Fruit fly (Drosophila melanogaster) whole organism, embryonic: Measurements from ENCODE around the gene AstC.

Source experiments
- Atf6 ChIP-seq: fragments of 200-800 bp; sonication (Bioruptor generic); IDR thresholded peaks from 2 replicates; pipeline ENCODE4 v1.3.6; 2022; ENCODE audit warnings: missing biosample characterization, missing genetic modification characterization
- B-H1 ChIP-seq: fragments of 200-800 bp; sonication (Bioruptor generic); IDR thresholded peaks from 3 replicates; pipeline ENCODE4 v1.3.6; 2022; ENCODE audit warnings: missing biosample characterization, missing genetic modification characterization
- CG10366 ChIP-seq: fragments of 200-800 bp; sonication (Bioruptor generic); IDR thresholded peaks from 2 replicates; pipeline ENCODE4 v1.3.6; 2022; ENCODE audit warnings: missing biosample characterization, missing genetic modification characterization
- CG10462 ChIP-seq: fragments of 200-800 bp; sonication (Bioruptor generic); optimal IDR thresholded peaks from 2 replicates; lab custom pipeline; 2016; ENCODE audit warnings: missing biosample characterization, missing genetic modification characterization
- CG11085 ChIP-seq: fragments of 200-800 bp; sonication (Bioruptor generic); IDR thresholded peaks from 2 replicates; pipeline ENCODE4 v1.3.6; 2022; ENCODE audit warnings: missing biosample characterization, missing genetic modification characterization
- CG11093 ChIP-seq: fragments of 200-800 bp; sonication (Bioruptor generic); IDR thresholded peaks from 3 replicates; pipeline ENCODE4 v1.3.6; 2022; ENCODE audit warnings: missing biosample characterization, missing genetic modification characterization
- CG11695 ChIP-seq: fragments of 200-800 bp; sonication (Bioruptor generic); IDR thresholded peaks from 3 replicates; pipeline ENCODE4 v1.3.6; 2022; ENCODE audit warnings: missing biosample characterization, missing genetic modification characterization
- CG12299 ChIP-seq: fragments of 200-800 bp; sonication (Bioruptor generic); optimal IDR thresholded peaks from 2 replicates; lab custom pipeline; 2018; ENCODE audit warnings: missing biosample characterization, mild to moderate bottlenecking, missing genetic modification characterization
- CG12769 ChIP-seq: fragments of 200-800 bp; sonication (Bioruptor generic); optimal IDR thresholded peaks from 2 replicates; lab custom pipeline; 2019; ENCODE audit warnings: missing biosample characterization, mild to moderate bottlenecking, missing genetic modification characterization, moderate library complexity
- CG13775 ChIP-seq: fragments of 200-800 bp; sonication (Bioruptor generic); optimal IDR thresholded peaks from 3 replicates; lab custom pipeline; 2017; ENCODE audit warnings: missing biosample characterization, mild to moderate bottlenecking, missing genetic modification characterization
- CG14014 ChIP-seq: fragments of 200-800 bp; sonication (Bioruptor generic); IDR thresholded peaks from 2 replicates; pipeline ENCODE4 v1.3.6; 2022; ENCODE audit warnings: missing biosample characterization, missing genetic modification characterization
- CG14710 ChIP-seq: fragments of 200-800 bp; sonication (Bioruptor generic); optimal IDR thresholded peaks from 3 replicates; lab custom pipeline; 2019; ENCODE audit warnings: missing biosample characterization, mild to moderate bottlenecking, missing genetic modification characterization, moderate library complexity
- CG2129 ChIP-seq: fragments of 200-800 bp; sonication (Bioruptor generic); IDR thresholded peaks from 2 replicates; pipeline ENCODE4 v1.3.6; 2022; ENCODE audit warnings: missing biosample characterization, missing genetic modification characterization; ENCODE audit not compliant: partially characterized antibody
- CG30020 ChIP-seq: fragments of 200-800 bp; optimal IDR thresholded peaks from 2 replicates; lab custom pipeline; 2019; ENCODE audit warnings: missing biosample characterization, mild to moderate bottlenecking, missing genetic modification characterization, moderate library complexity
- CG4424 ChIP-seq: fragments of 200-800 bp; sonication (Bioruptor generic); optimal IDR thresholded peaks from 3 replicates; lab custom pipeline; 2016; ENCODE audit warnings: missing biosample characterization, missing genetic modification characterization
- CG6683 ChIP-seq: fragments of 200-800 bp; sonication (Bioruptor generic); optimal IDR thresholded peaks from 2 replicates; lab custom pipeline; 2017; ENCODE audit warnings: missing biosample characterization, mild to moderate bottlenecking, missing genetic modification characterization, missing genetic modification reagents
- CG6765 ChIP-seq: fragments of 200-800 bp; sonication (Bioruptor generic); optimal IDR thresholded peaks from 3 replicates; lab custom pipeline; 2017; ENCODE audit warnings: missing biosample characterization, mild to moderate bottlenecking, missing genetic modification characterization
- CG6791 ChIP-seq: fragments of 200-800 bp; sonication (Bioruptor generic); IDR thresholded peaks from 3 replicates; pipeline ENCODE4 v1.3.6; 2022; ENCODE audit warnings: missing biosample characterization, missing genetic modification characterization; ENCODE audit not compliant: partially characterized antibody
- CG6813 ChIP-seq: fragments of 200-800 bp; sonication (Bioruptor generic); optimal IDR thresholded peaks from 2 replicates; lab custom pipeline; 2017; ENCODE audit warnings: missing biosample characterization, missing genetic modification characterization, mild to moderate bottlenecking, moderate library complexity, missing genetic modification reagents
- CG8359 ChIP-seq: fragments of 200-800 bp; sonication (Bioruptor generic); optimal IDR thresholded peaks from 2 replicates; lab custom pipeline; 2017; ENCODE audit warnings: missing biosample characterization, mild to moderate bottlenecking, missing genetic modification characterization, borderline replicate concordance
- CG9437 ChIP-seq: fragments of 200-800 bp; sonication (Bioruptor generic); optimal IDR thresholded peaks from 2 replicates; lab custom pipeline; 2018; ENCODE audit warnings: missing biosample characterization, mild to moderate bottlenecking, missing genetic modification characterization
- CG9817 ChIP-seq: fragments of 200-800 bp; sonication (Bioruptor generic); optimal IDR thresholded peaks from 2 replicates; lab custom pipeline; 2018; ENCODE audit warnings: missing biosample characterization, mild to moderate bottlenecking, missing genetic modification characterization, moderate library complexity
- Dip3 ChIP-seq: fragments of 200-800 bp; sonication (Bioruptor generic); optimal IDR thresholded peaks from 3 replicates; lab custom pipeline; 2016; ENCODE audit warnings: missing biosample characterization, missing genetic modification characterization
- Fer1 ChIP-seq: fragments of 200-800 bp; sonication (Bioruptor generic); optimal IDR thresholded peaks from 2 replicates; lab custom pipeline; 2017; ENCODE audit warnings: missing biosample characterization, mild to moderate bottlenecking, missing genetic modification characterization
- GATAe ChIP-seq: fragments of 200-800 bp; sonication (Bioruptor generic); conservative IDR thresholded peaks from 2 replicates; pipeline ENCODE4 v1.3.6; 2022; ENCODE audit warnings: missing biosample characterization, missing genetic modification characterization
- H2.0 ChIP-seq: fragments of 200-800 bp; sonication (Bioruptor generic); IDR thresholded peaks from 2 replicates; pipeline ENCODE4 v1.3.6; 2022; ENCODE audit warnings: missing biosample characterization, missing genetic modification characterization
- Mad ChIP-seq: fragments of 200-800 bp; sonication (Bioruptor generic); optimal IDR thresholded peaks from 2 replicates; lab custom pipeline; 2016; ENCODE audit warnings: missing biosample characterization, missing genetic modification characterization
- NfI ChIP-seq: fragments of 200-800 bp; sonication (Bioruptor generic); optimal IDR thresholded peaks from 3 replicates; lab custom pipeline; 2018; ENCODE audit warnings: missing biosample characterization, mild to moderate bottlenecking, missing genetic modification characterization, moderate library complexity
- Poxn ChIP-seq: fragments of 200-800 bp; sonication (Bioruptor generic); IDR thresholded peaks from 2 replicates; pipeline ENCODE4 v1.3.6; 2022; ENCODE audit warnings: missing biosample characterization, missing genetic modification characterization
- Rfx ChIP-seq: fragments of 200-800 bp; sonication (Bioruptor generic); IDR thresholded peaks from 2 replicates; pipeline ENCODE4 v1.3.6; 2022; ENCODE audit warnings: missing biosample characterization, missing genetic modification characterization
- Six4 ChIP-seq: fragments of 200-800 bp; sonication (Bioruptor generic); optimal IDR thresholded peaks from 2 replicates; lab custom pipeline; 2016; ENCODE audit warnings: missing biosample characterization, missing genetic modification characterization
- TFAM ChIP-seq: fragments of 200-800 bp; sonication (Bioruptor generic); optimal IDR thresholded peaks from 2 replicates; lab custom pipeline; 2017; ENCODE audit warnings: missing biosample characterization, missing genetic modification characterization, inconsistent platforms
- ab ChIP-seq: fragments of 200-800 bp; sonication (Bioruptor generic); optimal IDR thresholded peaks from 2 replicates; lab custom pipeline; 2016; ENCODE audit warnings: missing biosample characterization, missing genetic modification characterization
- ac ChIP-seq: fragments of 200-800 bp; sonication (Bioruptor generic); optimal IDR thresholded peaks from 3 replicates; lab custom pipeline; 2017; ENCODE audit warnings: missing biosample characterization, mild to moderate bottlenecking, missing genetic modification characterization
- bab2 ChIP-seq: fragments of 200-800 bp; sonication (Bioruptor generic); optimal IDR thresholded peaks from 2 replicates; lab custom pipeline; 2016; ENCODE audit warnings: missing biosample characterization, missing genetic modification characterization
- dati ChIP-seq: fragments of 200-800 bp; sonication (Bioruptor generic); IDR thresholded peaks from 2 replicates; pipeline ENCODE4 v1.3.6; 2022; ENCODE audit warnings: missing biosample characterization, missing genetic modification characterization
- fd64A ChIP-seq: fragments of 200-800 bp; sonication (Bioruptor generic); optimal IDR thresholded peaks from 3 replicates; lab custom pipeline; 2018; ENCODE audit warnings: missing biosample characterization, mild to moderate bottlenecking, missing genetic modification characterization
- gcm ChIP-seq: fragments of 200-800 bp; sonication (Bioruptor generic); optimal IDR thresholded peaks from 2 replicates; lab custom pipeline; 2019; ENCODE audit warnings: missing biosample characterization, mild to moderate bottlenecking, missing genetic modification characterization, moderate library complexity
- jumu ChIP-seq: fragments of 200-800 bp; sonication (Bioruptor generic); optimal IDR thresholded peaks from 3 replicates; lab custom pipeline; 2016; ENCODE audit warnings: missing biosample characterization, missing genetic modification characterization
- knrl ChIP-seq: fragments of 200-800 bp; sonication (Bioruptor generic); IDR thresholded peaks from 3 replicates; pipeline ENCODE4 v1.3.6; 2022; ENCODE audit warnings: missing biosample characterization, missing genetic modification characterization; ENCODE audit not compliant: partially characterized antibody
- onecut ChIP-seq: fragments of 200-800 bp; sonication (Bioruptor generic); IDR thresholded peaks from 2 replicates; pipeline ENCODE4 v1.3.6; 2022; ENCODE audit warnings: missing biosample characterization, missing genetic modification characterization
- pan ChIP-seq, 4 experiments: fragments of >200 bp in 3 of 4; fragments of 200-800 bp in 1 of 4; sonication (Bioruptor generic) in 1 of 4; optimal IDR thresholded peaks in 3 of 4; IDR thresholded peaks in 1 of 4; 2 replicates each; pipeline versions ENCODE4 v1.3.6 to Lab custom; 2017 to 2022; ENCODE audit warnings: missing biosample characterization in 2 of 4, missing genetic modification characterization in 2 of 4, mixed read lengths in 1 of 4
- pita ChIP-seq: fragments of 200-800 bp; sonication (Bioruptor generic); optimal IDR thresholded peaks from 2 replicates; lab custom pipeline; 2017; ENCODE audit warnings: missing biosample characterization, mild to moderate bottlenecking, missing genetic modification characterization
- ranshi ChIP-seq: fragments of 200-800 bp; sonication (Bioruptor generic); IDR thresholded peaks from 2 replicates; pipeline ENCODE4 v1.3.6; 2022; ENCODE audit warnings: missing biosample characterization, missing genetic modification characterization
- schlank ChIP-seq: fragments of 200-800 bp; sonication (Bioruptor generic); optimal IDR thresholded peaks from 2 replicates; lab custom pipeline; 2018; ENCODE audit warnings: missing biosample characterization, mild to moderate bottlenecking, missing genetic modification characterization
- shn ChIP-seq: fragments of 200-800 bp; sonication (Bioruptor generic); optimal IDR thresholded peaks from 3 replicates; lab custom pipeline; 2016; ENCODE audit warnings: missing biosample characterization, missing genetic modification characterization
- sob ChIP-seq: fragments of 200-800 bp; sonication (Bioruptor generic); IDR thresholded peaks from 2 replicates; pipeline ENCODE4 v1.3.6; 2022; ENCODE audit warnings: missing biosample characterization, missing genetic modification characterization
- ttk ChIP-seq: fragments of 200-800 bp; sonication (Bioruptor generic); IDR thresholded peaks from 2 replicates; pipeline ENCODE4 v2.1.2; 2022; ENCODE audit warnings: missing biosample characterization, missing genetic modification characterization
- z ChIP-seq: fragments of 200-800 bp; sonication (Bioruptor generic); IDR thresholded peaks from 3 replicates; pipeline ENCODE4 v1.3.6; 2022; ENCODE audit warnings: missing biosample characterization, missing genetic modification characterization

Gene AstC

DNA sequence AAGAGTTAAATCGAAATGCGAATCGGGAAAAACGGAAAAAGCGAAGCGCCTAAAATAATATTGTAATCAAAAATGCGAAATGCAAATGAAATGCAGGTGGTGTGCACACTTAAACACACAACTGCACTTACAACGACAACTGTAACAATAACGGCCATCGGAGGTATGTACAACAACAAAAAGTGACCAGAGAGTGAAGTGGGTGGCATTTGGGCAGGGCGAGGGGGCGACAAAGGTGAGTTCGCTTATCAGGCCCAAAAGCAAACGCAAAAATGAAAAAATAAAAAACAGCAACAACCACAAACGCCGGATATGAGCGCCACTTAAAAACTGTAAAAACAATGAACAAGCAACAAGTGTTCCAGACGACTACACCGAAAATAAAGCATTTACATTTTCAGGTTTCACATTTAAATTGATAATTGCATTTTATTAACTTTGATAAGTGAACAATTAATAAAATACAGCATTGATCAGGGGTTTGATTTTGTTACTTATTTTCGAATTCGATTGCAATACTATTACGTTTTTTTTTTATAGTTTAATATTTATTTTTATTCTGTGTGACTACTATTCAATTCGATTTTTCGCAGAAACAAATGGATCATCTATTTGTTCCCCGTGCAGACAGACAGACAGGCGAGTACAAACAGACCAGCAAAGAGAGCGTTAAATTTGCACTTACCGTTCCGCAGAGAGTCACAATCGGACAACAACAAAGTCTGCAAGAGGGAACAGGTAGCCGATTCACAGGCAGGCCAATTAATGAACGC is 15.9 kb downstream of the AstC start (continued):
- no peak for TF ChIP-seq shn (GFP tag; lab: Kevin White, UChicago)
- no peak for TF ChIP-seq CG2129 (GFP tag; lab: Robert Waterston, UW)
- no peak for TF ChIP-seq pita (GFP tag; lab: Kevin White, UChicago)
- no peak for TF ChIP-seq dati
- TF ChIP-seq schlank (tag; lab: Kevin White, UChicago): no peak
- TF ChIP-seq CG30020 (tag; lab: Kevin White, UChicago): no peak
- TF ChIP-seq ab (GFP tag; lab: Kevin White, UChicago): no peak
- TF ChIP-seq TFAM (GFP tag; lab: Kevin White, UChicago): no peak
- TF ChIP-seq z (GFP tag; lab: Robert Waterston, UW): no peak
- peak; percentile 53; the same call in 1 of the 3 replicates for TF ChIP-seq CG11695
- TF ChIP-seq knrl (GFP tag; lab: Robert Waterston, UW): no peak
- TF ChIP-seq CG8359 (GFP tag; lab: Kevin White, UChicago): no peak
- no peak for TF ChIP-seq pan (optimal IDR thresholded peaks at IDR 0.05; lab: Kevin White, UChicago)
- peak in 1 of 2 experiments; percentile 48 for TF ChIP-seq pan (GFP tag; optimal IDR thresholded peaks at IDR 0.05 in 1 of 2, IDR thresholded peaks at IDR 0.05 in 1 of 2)
- TF ChIP-seq CG4424: peak; percentile 11
- TF ChIP-seq onecut (GFP tag; lab: Robert Waterston, UW): no peak
- TF ChIP-seq CG9437 (GFP tag; lab: Kevin White, UChicago): no peak
- TF ChIP-seq CG12769 (tag; lab: Kevin White, UChicago): no peak
- TF ChIP-seq ranshi: no peak
- peak; percentile 68 for TF ChIP-seq Rfx (GFP tag; lab: Robert Waterston, UW)
- no peak for TF ChIP-seq fd64A (GFP tag; lab: Kevin White, UChicago)
- no peak for TF ChIP-seq CG14014 (GFP tag; lab: Robert Waterston, UW)
- TF ChIP-seq CG13775 (GFP tag; lab: Kevin White, UChicago): peak; percentile 41
- TF ChIP-seq CG6683: no peak
- TF ChIP-seq bab2 (GFP tag; lab: Kevin White, UChicago): no peak
- TF ChIP-seq jumu (GFP tag; lab: Kevin White, UChicago): no peak
- peak; percentile 38 for TF ChIP-seq NfI (GFP tag; lab: Kevin White, UChicago)
- TF ChIP-seq sob (GFP tag; lab: Robert Waterston, UW): peak; percentile 41; the same call in 1 of the 2 replicates
- TF ChIP-seq CG10366 (GFP tag; lab: Robert Waterston, UW): 0 out of 2 replicates have a peak, but pooled peaks have one; percentile 31
- TF ChIP-seq CG9817 (tag; lab: Kevin White, UChicago): peak; percentile 34
- no peak for TF ChIP-seq CG11093 (GFP tag; lab: Robert Waterston, UW)
- TF ChIP-seq B-H1: no peak
- TF ChIP-seq Mad (GFP tag; lab: Kevin White, UChicago): no peak
- peak; percentile 67 for TF ChIP-seq Atf6 (GFP tag; lab: Robert Waterston, UW)
- no peak for TF ChIP-seq ac
- no peak for TF ChIP-seq Six4
- no peak for TF ChIP-seq CG10462 (GFP tag; lab: Kevin White, UChicago)
- no peak for TF ChIP-seq Dip3
- peak; percentile 61 for TF ChIP-seq Fer1 (GFP tag; lab: Kevin White, UChicago)
- TF ChIP-seq CG6813 (GFP tag; lab: Kevin White, UChicago): no peak
- no peak for TF ChIP-seq CG11085
- TF ChIP-seq CG14710: no peak
- TF ChIP-seq CG12299 (tag; lab: Kevin White, UChicago): no peak
- TF ChIP-seq H2.0: 0 out of 2 replicates have a peak, but pooled peaks have one; percentile 4
- TF ChIP-seq gcm: no peak
- TF ChIP-seq GATAe (GFP tag; lab: Robert Waterston, UW): no peak
- TF ChIP-seq Poxn (GFP tag; lab: Robert Waterston, UW): peak; percentile 59
- TF ChIP-seq ttk (GFP tag; lab: Robert Waterston, UW): no peak
- no peak for TF ChIP-seq CG6791
- no peak for TF ChIP-seq CG6765 (GFP tag; lab: Kevin White, UChicago)
